Fruit fly (Drosophila melanogaster) whole organism, adult: ENCODE measurements around the gene mri.

ENCODE experiments used
- CG14711 ChIP-seq: fragments of 200-800 bp; sonication (Bioruptor generic); optimal IDR thresholded peaks from 2 replicates; lab custom pipeline; 2018; ENCODE audit warnings: missing biosample characterization, mild to moderate bottlenecking, missing genetic modification characterization, moderate library complexity
- CG1620 ChIP-seq: fragments of 200-800 bp; sonication (Bioruptor generic); optimal IDR thresholded peaks from 2 replicates; lab custom pipeline; 2016; ENCODE audit warnings: missing biosample characterization, missing genetic modification characterization
- CG33017 ChIP-seq: fragments of 200-800 bp; sonication (Bioruptor generic); optimal IDR thresholded peaks from 2 replicates; lab custom pipeline; 2018; ENCODE audit warnings: missing biosample characterization, mild to moderate bottlenecking, missing genetic modification characterization, moderate library complexity
- CG7045 ChIP-seq: fragments of 200-800 bp; sonication (Bioruptor generic); optimal IDR thresholded peaks from 2 replicates; lab custom pipeline; 2017; ENCODE audit warnings: missing biosample characterization, mild to moderate bottlenecking, missing genetic modification characterization
- CG7101 ChIP-seq: fragments of 200-800 bp; sonication (Bioruptor generic); optimal IDR thresholded peaks from 2 replicates; lab custom pipeline; 2018; ENCODE audit warnings: missing biosample characterization, mild to moderate bottlenecking, missing genetic modification characterization, moderate library complexity
- Crg-1 ChIP-seq: fragments of 200-800 bp; sonication (Bioruptor generic); optimal IDR thresholded peaks from 2 replicates; lab custom pipeline; 2016; ENCODE audit warnings: missing biosample characterization, missing genetic modification characterization
- Hr96 ChIP-seq: fragments of 200-800 bp; sonication (Bioruptor generic); optimal IDR thresholded peaks from 2 replicates; lab custom pipeline; 2016; ENCODE audit warnings: missing biosample characterization, missing genetic modification characterization
- kay ChIP-seq: fragments of 200-800 bp; sonication (Bioruptor generic); peaks from one replicate; lab custom pipeline; 2016; ENCODE audit warnings: missing biosample characterization, missing genetic modification characterization, borderline replicate concordance
- tj ChIP-seq: fragments of 200-800 bp; sonication (Bioruptor generic); optimal IDR thresholded peaks from 3 replicates; lab custom pipeline; 2017; ENCODE audit warnings: missing biosample characterization, mild to moderate bottlenecking, missing genetic modification characterization, moderate library complexity
- toe ChIP-seq: fragments of 200-800 bp; sonication (Bioruptor generic); optimal IDR thresholded peaks from 2 replicates; lab custom pipeline; 2016; ENCODE audit warnings: missing biosample characterization, missing genetic modification characterization

- TF ChIP-seq tj (GFP tag; lab: Kevin White, UChicago): no peak
- TF ChIP-seq Hr96 (GFP tag; lab: Kevin White, UChicago): no peak
- no peak for TF ChIP-seq CG7101 (tag; lab: Kevin White, UChicago)
- TF ChIP-seq CG14711 (tag; lab: Kevin White, UChicago): no peak
- TF ChIP-seq toe (GFP tag; lab: Kevin White, UChicago): no peak
- no peak for TF ChIP-seq CG1620
- no peak for TF ChIP-seq kay (GFP tag; lab: Kevin White, UChicago)
- TF ChIP-seq Crg-1 (GFP tag; lab: Kevin White, UChicago): no peak
- TF ChIP-seq CG33017 (tag; lab: Kevin White, UChicago): no peak
- no peak for TF ChIP-seq CG7045 (GFP tag; lab: Kevin White, UChicago)
These were observed 46.3 kb upstream of the mri start for dm6 chr3L:153670-154069.
